Fruit fly (Drosophila melanogaster) whole organism: ENCODE data around the gene CG15333.

Experiments used
- CG8478 ChIP-seq: fragments of >200 bp; optimal IDR thresholded peaks from 2 replicates; lab custom pipeline; 2018; ENCODE audit warnings: inconsistent platforms
- Dll ChIP-seq: fragments of >200 bp; optimal IDR thresholded peaks from 2 replicates; lab custom pipeline; 2017
- pan ChIP-seq: fragments of >200 bp; optimal IDR thresholded peaks from 2 replicates; lab custom pipeline; 2017
- usp ChIP-seq: fragments of >200 bp; optimal IDR thresholded peaks from 2 replicates; lab custom pipeline; 2017; ENCODE audit warnings: missing biosample characterization, missing genetic modification characterization, mixed read lengths

DNA sequence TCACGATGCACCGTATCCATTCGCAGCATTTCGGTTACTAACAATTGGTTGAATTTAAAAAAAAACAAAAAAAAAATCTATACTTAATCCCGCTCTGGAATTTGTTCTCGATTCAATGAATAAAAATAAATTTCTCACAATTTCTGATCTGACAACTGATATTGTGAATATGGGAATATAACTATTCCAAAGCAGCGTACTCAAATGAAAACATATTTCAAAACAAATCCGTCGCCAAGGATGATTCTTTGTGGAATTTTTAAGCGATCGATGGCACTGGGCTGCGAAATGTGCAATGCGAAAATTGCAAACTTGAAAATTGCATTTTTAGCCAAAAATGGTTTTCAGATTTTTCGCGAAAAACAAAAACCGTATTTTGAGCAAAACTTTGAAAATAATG lies at the start of gene CG15333:
- no peak for TF ChIP-seq pan (lab: Kevin White, UChicago)
- no peak for TF ChIP-seq usp (GFP tag; lab: Kevin White, UChicago)
- TF ChIP-seq CG8478 (lab: Kevin White, UChicago), result no peak
- no peak for TF ChIP-seq Dll
